Worm (Caenorhabditis elegans): ENCODE measurements around the gene emb-1.

DNA sequence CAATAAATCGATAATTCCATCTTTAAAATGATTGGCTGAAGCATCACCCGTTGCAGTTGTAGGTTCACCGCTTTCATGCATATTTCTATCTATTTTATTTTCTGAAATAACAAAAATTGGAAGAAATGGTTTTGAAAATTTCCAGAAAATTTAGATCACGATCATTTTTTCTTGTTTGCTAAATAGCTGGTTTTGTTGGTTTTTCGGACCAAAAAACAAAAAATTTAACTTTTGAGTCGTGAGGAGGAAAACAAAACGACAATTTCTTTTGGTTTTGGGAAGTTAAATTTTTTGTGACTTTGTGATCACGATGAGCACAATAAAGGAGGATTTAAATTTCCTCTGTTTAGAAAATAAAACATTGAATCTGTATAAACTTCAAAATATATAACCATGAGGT is 8.0 kb upstream of the emb-1 start, which contains the start of gene T10F2.2:
- TF ChIP-seq ceh-62 (tag; optimal IDR thresholded peaks at IDR 0.05) = no peak
- no peak for TF ChIP-seq ama-1 (optimal IDR thresholded peaks at IDR 0.05)
- TF ChIP-seq nhr-77 (tag; optimal IDR thresholded peaks at IDR 0.05) = no peak
- no peak for TF ChIP-seq ceh-28 (tag; optimal IDR thresholded peaks at IDR 0.05)
- TF ChIP-seq jun-1 (tag; optimal IDR thresholded peaks at IDR 0.05) = no peak
- no peak for TF ChIP-seq lir-3 (tag; optimal IDR thresholded peaks at IDR 0.05)
- no peak for TF ChIP-seq R02D3.7 (tag; optimal IDR thresholded peaks at IDR 0.05)
- no peak for TF ChIP-seq fos-1 (tag; optimal IDR thresholded peaks at IDR 0.05)
- TF ChIP-seq sdz-12 (GFP tag; optimal IDR thresholded peaks at IDR 0.05) = no peak
- no peak for TF ChIP-seq nhr-28 (tag; optimal IDR thresholded peaks at IDR 0.05)
- no peak for TF ChIP-seq mdt-29 (GFP tag; IDR thresholded peaks at IDR 0.05)
- no peak for TF ChIP-seq unc-62 (GFP tag; optimal IDR thresholded peaks at IDR 0.05 in 1 of 2)
- no peak for TF ChIP-seq unc-62 (tag; optimal IDR thresholded peaks at IDR 0.05)

Measured in whole organism, L4 larva.